Fruit fly (Drosophila melanogaster) Kc167 (cell line): ENCODE results near the gene nAChRalpha6.

Experiments used
- Myc ChIP-seq: fragments of >200 bp; optimal IDR thresholded peaks from 2 replicates; lab custom pipeline; 2017; ENCODE audit warnings: missing external identifiers
- Sin3A ChIP-seq: fragments of >200 bp; optimal IDR thresholded peaks from 2 replicates; lab custom pipeline; 2018; ENCODE audit warnings: missing external identifiers
- h ChIP-seq: fragments of >200 bp; optimal IDR thresholded peaks from 3 replicates; lab custom pipeline; 2018; ENCODE audit warnings: missing external identifiers
- insv ChIP-seq: fragments of >200 bp; optimal IDR thresholded peaks from 3 replicates; lab custom pipeline; 2018; ENCODE audit warnings: missing external identifiers
- psq ChIP-seq: fragments of >200 bp; optimal IDR thresholded peaks from 2 replicates; lab custom pipeline; 2017; ENCODE audit warnings: missing external identifiers
- ttk ChIP-seq: sonication (Bioruptor generic); optimal IDR thresholded peaks from 2 replicates; lab custom pipeline; 2017; ENCODE audit warnings: missing external identifiers

DNA sequence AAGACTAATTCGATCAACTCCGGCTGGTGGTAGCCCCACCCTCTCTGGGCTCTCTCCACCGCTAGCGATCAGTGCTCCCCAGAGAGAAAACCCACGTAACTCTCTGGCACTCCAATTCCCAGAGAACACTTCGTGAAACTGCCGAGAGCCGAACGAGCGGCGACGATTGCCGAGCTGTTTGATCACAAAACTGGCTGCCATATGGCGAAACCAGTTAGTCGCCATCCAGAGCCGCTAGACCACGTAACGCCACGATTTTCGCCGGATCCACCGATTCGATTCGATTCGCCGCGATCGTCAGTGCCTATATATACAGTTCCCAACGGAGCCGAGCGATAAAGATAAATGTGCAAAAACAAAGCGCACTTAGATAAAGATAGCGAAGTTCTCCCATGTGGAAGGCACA, 103.9 kb downstream of the nAChRalpha6 start, which contains the start of gene IP3K1:
- TF ChIP-seq psq (lab: Kevin White, UChicago) (no peak), ttk (no peak), insv (no peak), h (lab: Kevin White, UChicago) (no peak), Sin3A (no peak), Myc (lab: Kevin White, UChicago) (no peak)
